Fruit fly (Drosophila melanogaster) whole organism, prepupa: Measurements from ENCODE around the gene Pfdn5.

Experiments
- Blimp-1 ChIP-seq: fragments of 200-800 bp; sonication (Bioruptor generic); optimal IDR thresholded peaks from 3 replicates; lab custom pipeline; 2017; ENCODE audit warnings: missing biosample characterization, missing genetic modification characterization, mild to moderate bottlenecking, moderate library complexity, missing genetic modification reagents
- CG10669 ChIP-seq: fragments of 200-800 bp; sonication (Bioruptor generic); optimal IDR thresholded peaks from 3 replicates; lab custom pipeline; 2018; ENCODE audit warnings: missing biosample characterization, mild to moderate bottlenecking, missing genetic modification characterization, moderate library complexity
- CG11294 ChIP-seq: fragments of 200-800 bp; sonication (Bioruptor generic); IDR thresholded peaks from 2 replicates; pipeline ENCODE4 v1.3.6; 2022; ENCODE audit warnings: missing biosample characterization, missing genetic modification characterization
- CG11902 ChIP-seq: fragments of 200-800 bp; sonication (Bioruptor generic); optimal IDR thresholded peaks from 3 replicates; lab custom pipeline; 2016; ENCODE audit warnings: missing biosample characterization, missing genetic modification characterization
- CG15336 ChIP-seq: fragments of 200-800 bp; sonication (Bioruptor generic); IDR thresholded peaks from 2 replicates; pipeline ENCODE4 v1.3.6; 2022; ENCODE audit warnings: missing biosample characterization, missing genetic modification characterization
- CG1621 ChIP-seq: fragments of 200-800 bp; sonication (Bioruptor generic); optimal IDR thresholded peaks from 3 replicates; lab custom pipeline; 2018; ENCODE audit warnings: missing biosample characterization, mild to moderate bottlenecking, missing genetic modification characterization
- CG16779 ChIP-seq: fragments of 200-800 bp; sonication (Bioruptor generic); optimal IDR thresholded peaks from 3 replicates; lab custom pipeline; 2017; ENCODE audit warnings: missing biosample characterization, mild to moderate bottlenecking, missing genetic modification characterization
- CG3032 ChIP-seq: fragments of 200-800 bp; optimal IDR thresholded peaks from 2 replicates; lab custom pipeline; 2019; ENCODE audit warnings: missing biosample characterization, mild to moderate bottlenecking, missing genetic modification characterization, moderate library complexity
- CG31627 ChIP-seq: fragments of 200-800 bp; sonication (Bioruptor generic); optimal IDR thresholded peaks from 3 replicates; lab custom pipeline; 2016; ENCODE audit warnings: missing biosample characterization, missing genetic modification characterization
- CG34406 ChIP-seq: fragments of 200-800 bp; sonication (Bioruptor generic); optimal IDR thresholded peaks from 3 replicates; lab custom pipeline; 2016; ENCODE audit warnings: missing biosample characterization, missing genetic modification characterization
- CG3919 ChIP-seq: fragments of 200-800 bp; sonication (Bioruptor generic); optimal IDR thresholded peaks from 3 replicates; lab custom pipeline; 2016; ENCODE audit warnings: missing biosample characterization, missing genetic modification characterization
- CG6163 ChIP-seq: fragments of 200-800 bp; sonication (Bioruptor generic); IDR thresholded peaks from 3 replicates; pipeline ENCODE4 v1.3.6; 2022; ENCODE audit warnings: missing biosample characterization, missing genetic modification characterization
- CG6276 ChIP-seq: fragments of 200-800 bp; sonication (Bioruptor generic); optimal IDR thresholded peaks from 2 replicates; lab custom pipeline; 2017; ENCODE audit warnings: missing biosample characterization, mild to moderate bottlenecking, missing genetic modification characterization
- CG6792 ChIP-seq: fragments of 200-800 bp; sonication (Bioruptor generic); optimal IDR thresholded peaks from 3 replicates; lab custom pipeline; 2016; ENCODE audit warnings: missing biosample characterization, missing genetic modification characterization
- CG6808 ChIP-seq: fragments of 200-800 bp; sonication (Bioruptor generic); optimal IDR thresholded peaks from 3 replicates; lab custom pipeline; 2017; ENCODE audit warnings: missing biosample characterization, missing genetic modification characterization, mild to moderate bottlenecking, moderate library complexity, missing genetic modification reagents
- CG6854 ChIP-seq: fragments of 200-800 bp; sonication (Bioruptor generic); optimal IDR thresholded peaks from 2 replicates; lab custom pipeline; 2017; ENCODE audit warnings: missing biosample characterization, mild to moderate bottlenecking, missing genetic modification characterization
- CG7368 ChIP-seq: fragments of 200-800 bp; sonication (Bioruptor generic); optimal IDR thresholded peaks from 3 replicates; lab custom pipeline; 2016; ENCODE audit warnings: missing biosample characterization, missing genetic modification characterization
- CG8119 ChIP-seq: fragments of 200-800 bp; sonication (Bioruptor generic); IDR thresholded peaks from 3 replicates; pipeline ENCODE4 v1.3.6; 2022; ENCODE audit warnings: missing biosample characterization, missing genetic modification characterization
- CG8632 ChIP-seq: fragments of 200-800 bp; sonication (Bioruptor generic); optimal IDR thresholded peaks from 3 replicates; lab custom pipeline; 2016; ENCODE audit warnings: missing biosample characterization, missing genetic modification characterization
- CG9139 ChIP-seq: fragments of 200-800 bp; sonication (Bioruptor generic); optimal IDR thresholded peaks from 3 replicates; lab custom pipeline; 2017; ENCODE audit warnings: missing biosample characterization, mild to moderate bottlenecking, missing genetic modification characterization
- Eip75B ChIP-seq: fragments of 200-800 bp; sonication (Bioruptor generic); optimal IDR thresholded peaks from 3 replicates; lab custom pipeline; 2016; ENCODE audit warnings: missing biosample characterization, missing genetic modification characterization
- Eip78C ChIP-seq: fragments of 200-800 bp; sonication (Bioruptor generic); peaks from one replicate; lab custom pipeline; 2016; ENCODE audit warnings: missing biosample characterization, missing genetic modification characterization
- Ets21C ChIP-seq: fragments of 200-800 bp; sonication (Bioruptor generic); optimal IDR thresholded peaks from 3 replicates; lab custom pipeline; 2016; ENCODE audit warnings: missing biosample characterization, missing genetic modification characterization
- Gug ChIP-seq: fragments of 200-800 bp; sonication (Bioruptor generic); IDR thresholded peaks from 2 replicates; pipeline ENCODE4 v1.3.6; 2022; ENCODE audit warnings: missing biosample characterization, missing genetic modification characterization
- Hr38 ChIP-seq: sonication (Bioruptor generic); optimal IDR thresholded peaks from 2 replicates; lab custom pipeline; 2016; ENCODE audit warnings: missing biosample characterization, missing genetic modification characterization
- Hr39 ChIP-seq: fragments of 200-800 bp; sonication (Bioruptor generic); optimal IDR thresholded peaks from 2 replicates; lab custom pipeline; 2016; ENCODE audit warnings: missing biosample characterization, missing genetic modification characterization
- Lpt ChIP-seq: fragments of 200-800 bp; sonication (Bioruptor generic); optimal IDR thresholded peaks from 3 replicates; lab custom pipeline; 2016; ENCODE audit warnings: missing biosample characterization, missing genetic modification characterization
- Met ChIP-seq: fragments of 200-800 bp; sonication (Bioruptor generic); optimal IDR thresholded peaks from 3 replicates; lab custom pipeline; 2016; ENCODE audit warnings: missing biosample characterization, missing genetic modification characterization
- Sox102F ChIP-seq: fragments of 200-800 bp; sonication (Bioruptor generic); optimal IDR thresholded peaks from 2 replicates; lab custom pipeline; 2016; ENCODE audit warnings: missing biosample characterization, mild to moderate bottlenecking, missing genetic modification characterization
- Sox15 ChIP-seq: fragments of 200-800 bp; sonication (Bioruptor generic); optimal IDR thresholded peaks from 3 replicates; lab custom pipeline; 2016; ENCODE audit warnings: missing biosample characterization, missing genetic modification characterization
- achi ChIP-seq: fragments of 200-800 bp; sonication (Bioruptor generic); optimal IDR thresholded peaks from 3 replicates; lab custom pipeline; 2016; ENCODE audit warnings: missing biosample characterization, missing genetic modification characterization
- acj6 ChIP-seq: fragments of 200-800 bp; sonication (Bioruptor generic); optimal IDR thresholded peaks from 3 replicates; lab custom pipeline; 2016; ENCODE audit warnings: missing biosample characterization, missing genetic modification characterization
- dac ChIP-seq: fragments of 200-800 bp; sonication (Bioruptor generic); optimal IDR thresholded peaks from 2 replicates; lab custom pipeline; 2017; ENCODE audit warnings: missing biosample characterization, mild to moderate bottlenecking, missing genetic modification characterization
- eg ChIP-seq: fragments of 200-800 bp; sonication (Bioruptor generic); IDR thresholded peaks from 3 replicates; pipeline ENCODE4 v1.3.6; 2022; ENCODE audit warnings: missing biosample characterization, missing genetic modification characterization
- esn ChIP-seq: fragments of 200-800 bp; sonication (Bioruptor generic); optimal IDR thresholded peaks from 2 replicates; lab custom pipeline; 2016; ENCODE audit warnings: missing biosample characterization, mild to moderate bottlenecking, missing genetic modification characterization, moderate library complexity
- fd59A ChIP-seq: fragments of 200-800 bp; sonication (Bioruptor generic); optimal IDR thresholded peaks from 2 replicates; lab custom pipeline; 2017; ENCODE audit warnings: missing biosample characterization, mild to moderate bottlenecking, missing genetic modification characterization, missing genetic modification reagents
- fd85E ChIP-seq: fragments of 200-800 bp; sonication (Bioruptor generic); optimal IDR thresholded peaks from 3 replicates; lab custom pipeline; 2016; ENCODE audit warnings: missing biosample characterization, missing genetic modification characterization
- fkh ChIP-seq: fragments of 200-800 bp; sonication (Bioruptor generic); optimal IDR thresholded peaks from 3 replicates; lab custom pipeline; 2017; ENCODE audit warnings: missing biosample characterization, mild to moderate bottlenecking, missing genetic modification characterization, moderate library complexity
- lz ChIP-seq: fragments of 200-800 bp; sonication (Bioruptor generic); optimal IDR thresholded peaks from 3 replicates; lab custom pipeline; 2016; ENCODE audit warnings: missing biosample characterization, missing genetic modification characterization
- net ChIP-seq: fragments of 200-800 bp; sonication (Bioruptor generic); optimal IDR thresholded peaks from 3 replicates; lab custom pipeline; 2016; ENCODE audit warnings: missing biosample characterization, missing genetic modification characterization
- pdm3 ChIP-seq: fragments of 200-800 bp; sonication (Bioruptor generic); optimal IDR thresholded peaks from 3 replicates; lab custom pipeline; 2016; ENCODE audit warnings: missing biosample characterization, missing genetic modification characterization
- salr ChIP-seq, 2 experiments: fragments of 200-800 bp; sonication (Bioruptor generic); optimal IDR thresholded peaks; 3 replicates each; lab custom pipeline; 2016 to 2018; ENCODE audit warnings: missing biosample characterization in 2 of 2, missing genetic modification characterization in 2 of 2, mild to moderate bottlenecking in 1 of 2
- spab ChIP-seq: fragments of 200-800 bp; sonication (Bioruptor generic); optimal IDR thresholded peaks from 2 replicates; lab custom pipeline; 2017; ENCODE audit warnings: missing biosample characterization, mild to moderate bottlenecking, missing genetic modification characterization, missing genetic modification reagents
- ss ChIP-seq, 2 experiments: fragments of 200-800 bp; sonication (Bioruptor generic); optimal IDR thresholded peaks; 2 replicates in 1 of 2; 3 replicates in 1 of 2; lab custom pipeline; 2017 to 2018; ENCODE audit warnings: mild to moderate bottlenecking in 2 of 2, missing biosample characterization in 2 of 2, missing genetic modification characterization in 2 of 2, moderate library complexity in 1 of 2
- svp ChIP-seq: fragments of 200-800 bp; sonication (Bioruptor generic); peaks from one replicate; lab custom pipeline; 2016; ENCODE audit warnings: missing biosample characterization, missing genetic modification characterization
- topi ChIP-seq: fragments of 200-800 bp; sonication (Bioruptor generic); optimal IDR thresholded peaks from 3 replicates; lab custom pipeline; 2016; ENCODE audit warnings: missing biosample characterization, missing genetic modification characterization
- vri ChIP-seq: fragments of 200-800 bp; sonication (Bioruptor generic); optimal IDR thresholded peaks from 3 replicates; lab custom pipeline; 2016; ENCODE audit warnings: missing biosample characterization, mild to moderate bottlenecking, missing genetic modification characterization

Pfdn5 gene

dm6 chr3R:22528264-22529158 lies 41.7 kb downstream of the Pfdn5 start, which contains the start of gene CG5346:
Gene CG5346, minus strand, starts transcription at chr3R:22528663.
- TF ChIP-seq Ets21C (GFP tag; lab: Kevin White, UChicago) (no peak), CG11294 (GFP tag; lab: Robert Waterston, UW) (no peak), Lpt (GFP tag; lab: Kevin White, UChicago) (no peak), CG31627 (GFP tag; lab: Kevin White, UChicago) (no peak), Sox15 (GFP tag; lab: Kevin White, UChicago) (no peak), CG3032 (tag; lab: Kevin White, UChicago) (no peak), Eip78C (GFP tag; lab: Kevin White, UChicago) (peak; percentile 54), CG6163 (GFP tag; lab: Robert Waterston, UW) (peak; percentile 62; the same call in 1 of the 3 replicates), CG9139 (GFP tag; lab: Kevin White, UChicago) (no peak), CG34406 (GFP tag; lab: Kevin White, UChicago) (peak; percentile 1), CG6854 (GFP tag; lab: Kevin White, UChicago) (peak; percentile 20), dac (GFP tag; lab: Kevin White, UChicago) (no peak), ss (GFP tag; optimal IDR thresholded peaks at IDR 0.05; lab: Kevin White, UChicago) (no peak), fd85E (GFP tag; lab: Kevin White, UChicago) (no peak), CG8119 (peak; percentile 65), Blimp-1 (GFP tag; lab: Kevin White, UChicago) (peak; percentile 27), topi (GFP tag; lab: Kevin White, UChicago) (no peak), Sox102F (GFP tag; lab: Kevin White, UChicago) (no peak), CG6276 (GFP tag; lab: Kevin White, UChicago) (peak; percentile 43), net (peak; percentile 3), CG7368 (GFP tag; lab: Kevin White, UChicago) (no peak), Eip75B (peak; percentile 8), CG8632 (no peak), Hr38 (GFP tag; lab: Kevin White, UChicago) (no peak), svp (GFP tag; lab: Kevin White, UChicago) (peak; percentile 69), CG3919 (peak; percentile 18), lz (GFP tag; lab: Kevin White, UChicago) (no peak), CG6808 (GFP tag; lab: Kevin White, UChicago) (no peak), CG11902 (GFP tag; lab: Kevin White, UChicago) (no peak), CG10669 (GFP tag; lab: Kevin White, UChicago) (no peak), fkh (GFP tag; lab: Kevin White, UChicago) (no peak), eg (peak; percentile 51; the same call in 2 of the 3 replicates), Met (GFP tag; lab: Kevin White, UChicago) (no peak), achi (GFP tag; lab: Kevin White, UChicago) (peak; percentile 34), CG16779 (peak; percentile 37), CG1621 (tag; lab: Kevin White, UChicago) (no peak), CG6792 (GFP tag; lab: Kevin White, UChicago) (no peak), esn (GFP tag; lab: Kevin White, UChicago) (peak; percentile 5)

DNA sequence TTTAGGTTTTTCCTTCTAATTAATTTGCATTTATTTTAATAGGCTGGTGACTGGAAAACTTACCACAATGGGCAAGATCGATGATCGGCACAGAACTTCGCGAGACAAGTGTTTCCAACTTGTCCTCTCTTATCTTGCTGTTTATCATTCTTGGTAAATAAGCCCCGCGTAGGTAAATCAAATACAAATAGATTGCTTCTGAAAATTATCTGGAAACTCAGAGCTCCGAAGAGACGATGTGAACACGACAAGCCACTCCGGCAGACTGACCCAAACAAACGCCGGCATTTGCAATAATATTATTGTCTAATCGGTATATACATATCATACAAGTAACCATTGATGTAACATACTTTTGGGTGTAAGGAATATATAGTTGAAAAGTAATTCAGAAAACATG lies 43.5 kb downstream of the Pfdn5 start, which contains the start of gene CG33099:
Gene CG33099, minus strand, starts transcription at position 268 of the 400 bp plus-strand sequence.
- TF ChIP-seq esn (GFP tag; lab: Kevin White, UChicago) = peak; percentile 12
- peak; percentile 0 for TF ChIP-seq acj6
- TF ChIP-seq vri = peak; percentile 82
- TF ChIP-seq CG6792 (GFP tag; lab: Kevin White, UChicago) = peak; percentile 0
- TF ChIP-seq Met (GFP tag; lab: Kevin White, UChicago) = peak; percentile 14
- TF ChIP-seq CG8632 = no peak
- no peak for TF ChIP-seq Sox15 (GFP tag; lab: Kevin White, UChicago)
- no peak for TF ChIP-seq Lpt (GFP tag; lab: Kevin White, UChicago)
- peak; percentile 19 for TF ChIP-seq CG10669 (GFP tag; lab: Kevin White, UChicago)
- TF ChIP-seq CG6808 (GFP tag; lab: Kevin White, UChicago) = no peak
- no peak for TF ChIP-seq spab
- peak; percentile 80 for TF ChIP-seq Eip78C (GFP tag; lab: Kevin White, UChicago)
- TF ChIP-seq pdm3 (GFP tag; lab: Kevin White, UChicago) = peak; percentile 8
- no peak for TF ChIP-seq Hr39 (GFP tag; lab: Kevin White, UChicago)
- TF ChIP-seq CG15336 (GFP tag; lab: Robert Waterston, UW) = 0 out of 2 replicates have a peak, but pooled peaks have one; percentile 8
- TF ChIP-seq CG6276 (GFP tag; lab: Kevin White, UChicago) = no peak
- TF ChIP-seq Gug = peak; percentile 25; the same call in 1 of the 2 replicates
- no peak for TF ChIP-seq salr (GFP tag; optimal IDR thresholded peaks at IDR 0.05; lab: Kevin White, UChicago)
- TF ChIP-seq Eip75B = no peak
- peak; percentile 32 for TF ChIP-seq CG3919
- peak; percentile 3 for TF ChIP-seq net
- no peak for TF ChIP-seq fd59A (GFP tag; lab: Kevin White, UChicago)
